ENCODE assay signal across 5 fruit fly cellular contexts in genomic region chr3R:5213309-5213708, dm6.
TF ChIP-seq lines count a peak whose summit lies in the region.

No protein-coding gene starts in this region.

- TF ChIP-seq CTCF in whole organism, embryonic (GFP tag; optimal IDR thresholded peaks at IDR 0.05; lab: Kevin White, UChicago): no peak

TF ChIP-seq in whole organism, adult, 20 proteins besides CTCF, POLR2A, EP300 and RAD21:
- TF ChIP-seq cic (GFP tag; optimal IDR thresholded peaks at IDR 0.05; lab: Kevin White, UChicago) (no peak), CG7101 (tag; optimal IDR thresholded peaks at IDR 0.05; lab: Kevin White, UChicago) (no peak), CG33017 (tag; optimal IDR thresholded peaks at IDR 0.05; lab: Kevin White, UChicago) (no peak), CG14711 (tag; optimal IDR thresholded peaks at IDR 0.05; lab: Kevin White, UChicago) (no peak), tj (GFP tag; optimal IDR thresholded peaks at IDR 0.05; lab: Kevin White, UChicago) (peak; percentile 31), Hr96 (GFP tag; optimal IDR thresholded peaks at IDR 0.05; lab: Kevin White, UChicago) (no peak), CG1620 (GFP tag; optimal IDR thresholded peaks at IDR 0.05; lab: Kevin White, UChicago) (no peak)

TF ChIP-seq in whole organism, embryonic, 481 proteins besides CTCF, POLR2A, EP300 and RAD21 (continues in another document):
- TF ChIP-seq ken (GFP tag; IDR thresholded peaks at IDR 0.05; lab: Robert Waterston, UW): no peak
- no peak for TF ChIP-seq prd (optimal IDR thresholded peaks at IDR 0.05; lab: Kevin White, UChicago)
- TF ChIP-seq prd (GFP tag; IDR thresholded peaks at IDR 0.05; lab: Robert Waterston, UW): no peak
- TF ChIP-seq Ets65A (GFP tag; lab: Kevin White, UChicago): peak; percentile 62
- peak; percentile 81; the same call in 2 of the 4 replicates for TF ChIP-seq chinmo (GFP tag; IDR thresholded peaks at IDR 0.05; lab: Robert Waterston, UW; ENCODE audit: partially characterized antibody)
- no peak for TF ChIP-seq trem (tag; optimal IDR thresholded peaks at IDR 0.05; lab: Kevin White, UChicago)
- no peak for TF ChIP-seq pzg (GFP tag; optimal IDR thresholded peaks at IDR 0.05; lab: Kevin White, UChicago)
- peak; percentile 38 for TF ChIP-seq CG12769 (tag; optimal IDR thresholded peaks at IDR 0.05; lab: Kevin White, UChicago)
- no peak for TF ChIP-seq unpg (GFP tag; optimal IDR thresholded peaks at IDR 0.05; lab: Kevin White, UChicago)
- TF ChIP-seq Dref (GFP tag; IDR thresholded peaks at IDR 0.05; lab: Robert Waterston, UW): no peak
- TF ChIP-seq onecut (GFP tag; IDR thresholded peaks at IDR 0.05; lab: Robert Waterston, UW): peak; percentile 67
- no peak for TF ChIP-seq sima (GFP tag; optimal IDR thresholded peaks at IDR 0.05; lab: Kevin White, UChicago)
- TF ChIP-seq cwo (GFP tag; optimal IDR thresholded peaks at IDR 0.05; lab: Kevin White, UChicago): peak; percentile 37
- TF ChIP-seq chn (GFP tag; optimal IDR thresholded peaks at IDR 0.05; lab: Kevin White, UChicago): no peak
- TF ChIP-seq nom (GFP tag; optimal IDR thresholded peaks at IDR 0.05; lab: Kevin White, UChicago): peak; percentile 58
- no peak for TF ChIP-seq pan (optimal IDR thresholded peaks at IDR 0.05; lab: Kevin White, UChicago)
- no peak for TF ChIP-seq pan (GFP tag; optimal IDR thresholded peaks at IDR 0.05 in 1 of 2, IDR thresholded peaks at IDR 0.05 in 1 of 2)
- TF ChIP-seq Asciz (GFP tag; optimal IDR thresholded peaks at IDR 0.05; lab: Kevin White, UChicago): no peak
- no peak for TF ChIP-seq CG14050 (GFP tag; IDR thresholded peaks at IDR 0.05; lab: Robert Waterston, UW)
- TF ChIP-seq BtbVII (GFP tag; optimal IDR thresholded peaks at IDR 0.05; lab: Kevin White, UChicago): no peak
- TF ChIP-seq kni (GFP tag; optimal IDR thresholded peaks at IDR 0.05; lab: Kevin White, UChicago): no peak
- TF ChIP-seq usp (GFP tag; optimal IDR thresholded peaks at IDR 0.05; lab: Kevin White, UChicago): no peak

TF ChIP-seq in whole organism, prepupa, 60 proteins besides CTCF, POLR2A, EP300 and RAD21:
- TF ChIP-seq Hr4 (GFP tag; optimal IDR thresholded peaks at IDR 0.05; lab: Kevin White, UChicago): no peak
- TF ChIP-seq Sox14 (GFP tag; optimal IDR thresholded peaks at IDR 0.05; lab: Kevin White, UChicago): no peak
- TF ChIP-seq CG6163 (GFP tag; IDR thresholded peaks at IDR 0.05; lab: Robert Waterston, UW): peak; percentile 13; the same call in 1 of the 3 replicates
- peak; percentile 73 for TF ChIP-seq CG1621 (tag; optimal IDR thresholded peaks at IDR 0.05; lab: Kevin White, UChicago)
- no peak for TF ChIP-seq CG8319 (GFP tag; optimal IDR thresholded peaks at IDR 0.05; lab: Kevin White, UChicago)
- peak; percentile 15 for TF ChIP-seq CG6854 (GFP tag; optimal IDR thresholded peaks at IDR 0.05; lab: Kevin White, UChicago)
- TF ChIP-seq CG6808 (GFP tag; optimal IDR thresholded peaks at IDR 0.05; lab: Kevin White, UChicago): peak; percentile 23
- peak; percentile 27 for TF ChIP-seq dsx (GFP tag; optimal IDR thresholded peaks at IDR 0.05; lab: Kevin White, UChicago; ENCODE audit: poor library complexity, severe bottlenecking)
- TF ChIP-seq ss (GFP tag; optimal IDR thresholded peaks at IDR 0.05; lab: Kevin White, UChicago): peak; percentile 48 to 54
- TF ChIP-seq eg (GFP tag; IDR thresholded peaks at IDR 0.05; lab: Robert Waterston, UW): 0 out of 3 replicates have a peak, but pooled peaks have one; percentile 19

TF ChIP-seq in whole organism, pupa, 21 proteins besides CTCF, POLR2A, EP300 and RAD21:
- peak; percentile 34; the same call in 1 of the 2 replicates for TF ChIP-seq Ets98B (GFP tag; IDR thresholded peaks at IDR 0.05; lab: Robert Waterston, UW)
- no peak for TF ChIP-seq CG10348 (GFP tag; IDR thresholded peaks at IDR 0.05; lab: Robert Waterston, UW)
- peak; percentile 63 for TF ChIP-seq EcR (GFP tag; optimal IDR thresholded peaks at IDR 0.05; lab: Kevin White, UChicago)
- peak; percentile 86 for TF ChIP-seq CG13204 (GFP tag; optimal IDR thresholded peaks at IDR 0.05; lab: Kevin White, UChicago)
- peak; percentile 13 for TF ChIP-seq gl (tag; optimal IDR thresholded peaks at IDR 0.05; lab: Kevin White, UChicago)

TF ChIP-seq in whole organism, wandering third instar larva, 38 proteins besides CTCF, POLR2A, EP300 and RAD21:
- TF ChIP-seq CG9705 (GFP tag; optimal IDR thresholded peaks at IDR 0.05; lab: Kevin White, UChicago) (no peak), pan (optimal IDR thresholded peaks at IDR 0.05; lab: Kevin White, UChicago) (no peak), N (GFP tag; optimal IDR thresholded peaks at IDR 0.05; lab: Kevin White, UChicago) (no peak), Dif (GFP tag; optimal IDR thresholded peaks at IDR 0.05; lab: Kevin White, UChicago; ENCODE audit: partially characterized antibody) (peak; percentile 21), fru (GFP tag; optimal IDR thresholded peaks at IDR 0.05; lab: Kevin White, UChicago) (no peak), Rel (GFP tag; optimal IDR thresholded peaks at IDR 0.05; lab: Kevin White, UChicago) (no peak), Rel (tag; optimal IDR thresholded peaks at IDR 0.05; lab: Kevin White, UChicago) (peak; percentile 32), Jra (GFP tag; optimal IDR thresholded peaks at IDR 0.05; lab: Kevin White, UChicago) (no peak)
